Worm (Caenorhabditis elegans): Measurements from ENCODE around the gene Y73F8A.22.

DNA sequence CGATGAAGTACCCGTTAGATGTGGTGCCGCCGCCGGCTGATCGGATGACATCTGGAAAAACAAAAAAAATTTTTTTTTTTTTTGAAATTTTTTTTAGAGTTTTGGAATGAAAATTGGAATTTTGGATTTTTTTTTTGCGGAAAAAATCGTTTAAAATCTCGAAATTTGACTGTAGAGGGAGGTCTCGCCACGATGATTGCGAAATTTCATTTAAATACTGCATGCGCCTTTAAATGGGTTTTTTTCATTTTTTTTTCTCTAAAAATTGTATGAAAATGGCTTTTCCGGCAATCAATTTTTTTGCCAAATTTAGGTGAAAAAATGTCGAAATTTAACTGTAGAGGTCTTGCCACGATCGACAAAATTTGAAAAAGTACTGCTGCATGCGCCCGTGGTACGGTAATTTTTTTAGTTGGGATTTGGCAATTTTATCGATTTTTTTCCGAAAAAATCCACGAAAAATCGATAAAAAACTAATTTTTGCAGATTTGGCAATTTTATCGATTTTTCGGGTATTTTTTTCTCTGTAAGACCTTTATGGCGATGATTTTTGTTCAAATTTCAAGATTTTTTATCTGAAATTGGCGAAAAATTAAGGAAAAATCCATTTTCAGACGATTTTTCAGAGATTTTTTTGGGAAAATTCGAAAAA lies 12.1 kb upstream of the Y73F8A.22 start, which contains the start of gene gtf-2H4:
- TF ChIP-seq W03F9.2 (tag; optimal IDR thresholded peaks at IDR 0.05) (no peak), him-1 (tag; optimal IDR thresholded peaks at IDR 0.05) (no peak)

All from whole organism, L4/young adult.